Fruit fly (Drosophila melanogaster) whole organism, embryonic: ENCODE data around the gene CG10300.

Experiments
- Antp ChIP-seq: fragments of 200-800 bp; sonication (Bioruptor generic); optimal IDR thresholded peaks from 3 replicates; lab custom pipeline; 2016; ENCODE audit warnings: missing biosample characterization, missing genetic modification characterization
- B-H1 ChIP-seq: fragments of 200-800 bp; sonication (Bioruptor generic); IDR thresholded peaks from 3 replicates; pipeline ENCODE4 v1.3.6; 2022; ENCODE audit warnings: missing biosample characterization, missing genetic modification characterization
- CG10462 ChIP-seq: fragments of 200-800 bp; sonication (Bioruptor generic); optimal IDR thresholded peaks from 2 replicates; lab custom pipeline; 2016; ENCODE audit warnings: missing biosample characterization, missing genetic modification characterization
- CG11696 ChIP-seq: fragments of 200-800 bp; sonication (Bioruptor generic); IDR thresholded peaks from 2 replicates; pipeline ENCODE4 v1.3.6; 2022; ENCODE audit warnings: missing biosample characterization, missing genetic modification characterization
- CG12299 ChIP-seq: fragments of 200-800 bp; sonication (Bioruptor generic); optimal IDR thresholded peaks from 2 replicates; lab custom pipeline; 2018; ENCODE audit warnings: missing biosample characterization, mild to moderate bottlenecking, missing genetic modification characterization
- CG13296 ChIP-seq: fragments of 200-800 bp; sonication (Bioruptor generic); optimal IDR thresholded peaks from 3 replicates; lab custom pipeline; 2018; ENCODE audit warnings: missing biosample characterization, mild to moderate bottlenecking, missing genetic modification characterization
- CG14050 ChIP-seq: fragments of 200-800 bp; sonication (Bioruptor generic); IDR thresholded peaks from 3 replicates; pipeline ENCODE4 v1.3.6; 2022; ENCODE audit warnings: missing biosample characterization, missing genetic modification characterization
- CG14441 ChIP-seq: fragments of 200-800 bp; sonication (Bioruptor generic); IDR thresholded peaks from 2 replicates; pipeline ENCODE4 v1.3.6; 2022; ENCODE audit warnings: missing biosample characterization, missing genetic modification characterization
- CG15073 ChIP-seq: fragments of 200-800 bp; sonication (Bioruptor generic); optimal IDR thresholded peaks from 2 replicates; lab custom pipeline; 2016; ENCODE audit warnings: missing biosample characterization, missing genetic modification characterization
- CG15269 ChIP-seq: fragments of 200-800 bp; sonication (Bioruptor generic); optimal IDR thresholded peaks from 2 replicates; lab custom pipeline; 2018; ENCODE audit warnings: missing biosample characterization, mild to moderate bottlenecking, missing genetic modification characterization, moderate library complexity
- CG16815 ChIP-seq: fragments of 200-800 bp; sonication (Bioruptor generic); optimal IDR thresholded peaks from 3 replicates; lab custom pipeline; 2017; ENCODE audit warnings: missing biosample characterization, mild to moderate bottlenecking, missing genetic modification characterization
- CG17328 ChIP-seq: fragments of 200-800 bp; sonication (Bioruptor generic); IDR thresholded peaks from 2 replicates; pipeline ENCODE4 v1.3.6; 2022; ENCODE audit warnings: missing biosample characterization, missing genetic modification characterization
- CG17568 ChIP-seq: fragments of 200-800 bp; sonication (Bioruptor generic); optimal IDR thresholded peaks from 2 replicates; lab custom pipeline; 2018; ENCODE audit warnings: missing biosample characterization, mild to moderate bottlenecking, missing genetic modification characterization, moderate library complexity
- CG18764 ChIP-seq: fragments of 200-800 bp; sonication (Bioruptor generic); optimal IDR thresholded peaks from 3 replicates; lab custom pipeline; 2016; ENCODE audit warnings: missing biosample characterization, missing genetic modification characterization
- CG2712 ChIP-seq: fragments of 200-800 bp; optimal IDR thresholded peaks from 3 replicates; lab custom pipeline; 2019; ENCODE audit warnings: missing biosample characterization, mild to moderate bottlenecking, missing genetic modification characterization, moderate library complexity
- CG31388 ChIP-seq: fragments of 200-800 bp; sonication (Bioruptor generic); optimal IDR thresholded peaks from 2 replicates; lab custom pipeline; 2016; ENCODE audit warnings: missing biosample characterization, missing genetic modification characterization
- CG3847 ChIP-seq: fragments of 200-800 bp; sonication (Bioruptor generic); IDR thresholded peaks from 2 replicates; pipeline ENCODE4 v1.3.6; 2022; ENCODE audit warnings: missing biosample characterization, missing genetic modification characterization
- CG6654 ChIP-seq: fragments of 200-800 bp; sonication (Bioruptor generic); optimal IDR thresholded peaks from 2 replicates; lab custom pipeline; 2017; ENCODE audit warnings: missing biosample characterization, mild to moderate bottlenecking, missing genetic modification characterization
- CG6791 ChIP-seq: fragments of 200-800 bp; sonication (Bioruptor generic); IDR thresholded peaks from 3 replicates; pipeline ENCODE4 v1.3.6; 2022; ENCODE audit warnings: missing biosample characterization, missing genetic modification characterization; ENCODE audit not compliant: partially characterized antibody
- CG8944 ChIP-seq: fragments of 200-800 bp; sonication (Bioruptor generic); optimal IDR thresholded peaks from 3 replicates; lab custom pipeline; 2016; ENCODE audit warnings: missing biosample characterization, missing genetic modification characterization
- D19B ChIP-seq: fragments of 200-800 bp; sonication (Bioruptor generic); optimal IDR thresholded peaks from 2 replicates; lab custom pipeline; 2017; ENCODE audit warnings: missing biosample characterization, mild to moderate bottlenecking, missing genetic modification characterization
- Dref ChIP-seq: fragments of 200-800 bp; sonication (Bioruptor generic); IDR thresholded peaks from 2 replicates; pipeline ENCODE4 v1.3.6; 2022; ENCODE audit warnings: missing biosample characterization, missing genetic modification characterization
- H15 ChIP-seq: fragments of 200-800 bp; sonication (Bioruptor generic); IDR thresholded peaks from 3 replicates; pipeline ENCODE4 v1.3.6; 2022; ENCODE audit warnings: missing biosample characterization, missing genetic modification characterization
- Med ChIP-seq: fragments of 200-800 bp; sonication (Bioruptor generic); peaks from one replicate; lab custom pipeline; 2016; ENCODE audit warnings: missing biosample characterization, missing genetic modification characterization, mild to moderate bottlenecking, inconsistent platforms, moderate library complexity
- Meics ChIP-seq: fragments of 200-800 bp; sonication (Bioruptor generic); optimal IDR thresholded peaks from 2 replicates; lab custom pipeline; 2017; ENCODE audit warnings: missing biosample characterization, mild to moderate bottlenecking, missing genetic modification characterization
- NFAT ChIP-seq: fragments of 200-800 bp; sonication (Bioruptor generic); IDR thresholded peaks from 2 replicates; pipeline ENCODE4 v1.3.6; 2022; ENCODE audit warnings: missing biosample characterization, missing genetic modification characterization
- Neu2 ChIP-seq: fragments of 200-800 bp; sonication (Bioruptor generic); optimal IDR thresholded peaks from 3 replicates; lab custom pipeline; 2016; ENCODE audit warnings: missing biosample characterization, missing genetic modification characterization, borderline replicate concordance
- Oaz ChIP-seq: fragments of 200-800 bp; sonication (Bioruptor generic); IDR thresholded peaks from 2 replicates; pipeline ENCODE4 v1.3.6; 2022; ENCODE audit warnings: missing biosample characterization, missing genetic modification characterization
- PHDP ChIP-seq: fragments of 200-800 bp; sonication (Bioruptor generic); optimal IDR thresholded peaks from 3 replicates; lab custom pipeline; 2018; ENCODE audit warnings: missing biosample characterization, mild to moderate bottlenecking, missing genetic modification characterization, moderate library complexity
- Rx ChIP-seq: fragments of 200-800 bp; sonication (Bioruptor generic); IDR thresholded peaks from 2 replicates; pipeline ENCODE4 v1.3.6; 2022; ENCODE audit warnings: missing biosample characterization, missing genetic modification characterization
- Six4 ChIP-seq: fragments of 200-800 bp; sonication (Bioruptor generic); optimal IDR thresholded peaks from 2 replicates; lab custom pipeline; 2016; ENCODE audit warnings: missing biosample characterization, missing genetic modification characterization
- Taf1 ChIP-seq: fragments of 200-800 bp; sonication (Bioruptor generic); IDR thresholded peaks from 2 replicates; pipeline ENCODE4 v1.3.6; 2022; ENCODE audit warnings: missing biosample characterization, missing genetic modification characterization
- YL-1 ChIP-seq: fragments of 200-800 bp; sonication (Bioruptor generic); optimal IDR thresholded peaks from 3 replicates; lab custom pipeline; 2017; ENCODE audit warnings: missing biosample characterization, mild to moderate bottlenecking, missing genetic modification characterization
- ac ChIP-seq: fragments of 200-800 bp; sonication (Bioruptor generic); optimal IDR thresholded peaks from 3 replicates; lab custom pipeline; 2017; ENCODE audit warnings: missing biosample characterization, mild to moderate bottlenecking, missing genetic modification characterization
- amos ChIP-seq: fragments of 200-800 bp; sonication (Bioruptor generic); IDR thresholded peaks from 2 replicates; pipeline ENCODE4 v1.3.6; 2022; ENCODE audit warnings: missing biosample characterization, missing genetic modification characterization; ENCODE audit not compliant: partially characterized antibody
- cad ChIP-seq: fragments of >200 bp; optimal IDR thresholded peaks from 2 replicates; lab custom pipeline; 2017; ENCODE audit warnings: missing biosample characterization, missing genetic modification characterization
- chm ChIP-seq: fragments of 200-800 bp; sonication (Bioruptor generic); IDR thresholded peaks from 2 replicates; pipeline ENCODE4 v1.3.6; 2022; ENCODE audit warnings: missing biosample characterization, missing genetic modification characterization
- dmrt11E ChIP-seq: fragments of 200-800 bp; sonication (Bioruptor generic); optimal IDR thresholded peaks from 3 replicates; lab custom pipeline; 2018; ENCODE audit warnings: missing biosample characterization, mild to moderate bottlenecking, missing genetic modification characterization, moderate library complexity
- hbn ChIP-seq: fragments of 200-800 bp; sonication (Bioruptor generic); IDR thresholded peaks from 2 replicates; pipeline ENCODE4 v1.3.6; 2022; ENCODE audit warnings: missing biosample characterization, missing genetic modification characterization; ENCODE audit not compliant: partially characterized antibody
- inv ChIP-seq: fragments of 200-800 bp; sonication (Bioruptor generic); IDR thresholded peaks from 2 replicates; pipeline ENCODE4 v1.3.6; 2022; ENCODE audit warnings: missing biosample characterization, missing genetic modification characterization; ENCODE audit not compliant: partially characterized antibody
- jing ChIP-seq: fragments of 200-800 bp; sonication (Bioruptor generic); optimal IDR thresholded peaks from 2 replicates; lab custom pipeline; 2018; ENCODE audit warnings: missing biosample characterization, mild to moderate bottlenecking, missing genetic modification characterization
- nau ChIP-seq: fragments of 200-800 bp; sonication (Bioruptor generic); optimal IDR thresholded peaks from 3 replicates; lab custom pipeline; 2017; ENCODE audit warnings: missing biosample characterization, mild to moderate bottlenecking, missing genetic modification characterization, missing genetic modification reagents
- nom ChIP-seq: fragments of 200-800 bp; sonication (Bioruptor generic); optimal IDR thresholded peaks from 2 replicates; lab custom pipeline; 2017; ENCODE audit warnings: missing biosample characterization, missing genetic modification characterization, mild to moderate bottlenecking, moderate library complexity, missing genetic modification reagents
- pzg ChIP-seq: fragments of 200-800 bp; sonication (Bioruptor generic); optimal IDR thresholded peaks from 3 replicates; lab custom pipeline; 2018; ENCODE audit warnings: missing biosample characterization, mild to moderate bottlenecking, missing genetic modification characterization, moderate library complexity
- sens-2 ChIP-seq: fragments of 200-800 bp; sonication (Bioruptor generic); IDR thresholded peaks from 2 replicates; pipeline ENCODE4 v1.3.6; 2022; ENCODE audit warnings: missing biosample characterization, missing genetic modification characterization
- slou ChIP-seq: fragments of 200-800 bp; sonication (Bioruptor generic); optimal IDR thresholded peaks from 3 replicates; lab custom pipeline; 2016; ENCODE audit warnings: missing biosample characterization, missing genetic modification characterization
- so ChIP-seq: fragments of 200-800 bp; sonication (Bioruptor generic); IDR thresholded peaks from 3 replicates; pipeline ENCODE4 v1.3.6; 2022; ENCODE audit warnings: missing biosample characterization, missing genetic modification characterization
- sob ChIP-seq: fragments of 200-800 bp; sonication (Bioruptor generic); IDR thresholded peaks from 2 replicates; pipeline ENCODE4 v1.3.6; 2022; ENCODE audit warnings: missing biosample characterization, missing genetic modification characterization
- ssp ChIP-seq: fragments of 200-800 bp; sonication (Bioruptor generic); IDR thresholded peaks from 2 replicates; pipeline ENCODE4 v1.3.6; 2022; ENCODE audit warnings: missing biosample characterization, missing genetic modification characterization
- vnd ChIP-seq: fragments of 200-800 bp; sonication (Bioruptor generic); IDR thresholded peaks from 3 replicates; pipeline ENCODE4 v1.3.6; 2022; ENCODE audit warnings: missing biosample characterization, missing genetic modification characterization; ENCODE audit not compliant: partially characterized antibody
- vvl ChIP-seq: fragments of 200-800 bp; sonication (Bioruptor generic); IDR thresholded peaks from 2 replicates; pipeline ENCODE4 v1.3.6; 2022; ENCODE audit warnings: missing biosample characterization, missing genetic modification characterization

Gene CG10300

DNA sequence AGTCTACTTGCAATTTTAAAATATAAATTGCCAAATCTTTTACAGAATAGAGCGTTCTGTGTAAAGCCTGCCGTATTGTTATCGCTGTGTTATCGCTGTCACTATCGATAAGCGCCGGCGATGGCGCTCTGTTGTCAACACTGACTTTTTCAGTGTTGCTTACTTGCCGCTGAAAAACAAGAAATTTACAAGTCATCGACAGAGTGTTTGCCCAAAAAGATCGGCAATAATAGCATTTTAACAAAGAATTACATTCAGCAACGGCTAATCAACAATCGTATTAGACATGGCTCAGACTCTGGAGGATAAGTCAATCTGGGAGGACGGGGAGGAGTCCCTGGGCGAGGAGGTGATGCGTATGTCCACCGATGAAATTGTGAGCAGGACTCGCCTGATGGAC is 41.4 kb downstream of the CG10300 start, which contains the start of the genes RanBP3 and Rpt5 (continued):
- TF ChIP-seq ssp (GFP tag; lab: Robert Waterston, UW) (peak; percentile 27; the same call in 1 of the 2 replicates), CG17568 (no peak), sob (GFP tag; lab: Robert Waterston, UW) (peak; percentile 90), CG15269 (tag; lab: Kevin White, UChicago) (no peak), CG31388 (no peak), so (GFP tag; lab: Robert Waterston, UW) (no peak), sens-2 (no peak), dmrt11E (no peak), Taf1 (GFP tag; lab: Robert Waterston, UW) (no peak), Rx (GFP tag; lab: Robert Waterston, UW) (no peak), CG6791 (peak; percentile 90), Oaz (GFP tag; lab: Robert Waterston, UW) (no peak), CG6654 (GFP tag; lab: Kevin White, UChicago) (no peak), vvl (GFP tag; lab: Robert Waterston, UW) (peak; percentile 70), YL-1 (peak; percentile 91), jing (GFP tag; lab: Kevin White, UChicago) (no peak), CG18764 (no peak), Dref (GFP tag; lab: Robert Waterston, UW) (peak; percentile 95), CG3847 (GFP tag; lab: Robert Waterston, UW) (peak; percentile 76), CG11696 (GFP tag; lab: Robert Waterston, UW) (no peak), CG10462 (peak; percentile 0), Meics (GFP tag; lab: Kevin White, UChicago) (no peak), nau (GFP tag; lab: Kevin White, UChicago) (no peak), PHDP (no peak), CG12299 (tag; lab: Kevin White, UChicago) (no peak), CG16815 (no peak), NFAT (peak; percentile 63; the same call in 1 of the 2 replicates), Six4 (peak; percentile 14), inv (GFP tag; lab: Robert Waterston, UW) (peak; percentile 70), ac (GFP tag; lab: Kevin White, UChicago) (no peak), CG17328 (GFP tag; lab: Robert Waterston, UW) (no peak), CG14441 (GFP tag; lab: Robert Waterston, UW) (peak; percentile 44; the same call in 1 of the 2 replicates), vnd (GFP tag; lab: Robert Waterston, UW) (peak; percentile 63), Med (GFP tag; lab: Kevin White, UChicago) (peak; percentile 96), B-H1 (GFP tag; lab: Robert Waterston, UW) (no peak), CG14050 (GFP tag; lab: Robert Waterston, UW) (no peak), H15 (GFP tag; lab: Robert Waterston, UW) (peak; percentile 6; the same call in 1 of the 3 replicates), hbn (peak; percentile 80), pzg (GFP tag; lab: Kevin White, UChicago) (peak; percentile 89), amos (peak; percentile 86), Antp (GFP tag; lab: Kevin White, UChicago) (peak; percentile 61), CG2712 (tag; lab: Kevin White, UChicago) (peak; percentile 31), Neu2 (GFP tag; lab: Kevin White, UChicago) (peak; percentile 33), CG8944 (peak; percentile 26), chm (peak; percentile 30; the same call in 1 of the 2 replicates), slou (GFP tag; lab: Kevin White, UChicago) (no peak), cad (GFP tag; lab: Kevin White, UChicago) (no peak), CG13296 (peak; percentile 49), nom (GFP tag; lab: Kevin White, UChicago) (peak; percentile 62), CG15073 (GFP tag; lab: Kevin White, UChicago) (peak; percentile 8), D19B (GFP tag; lab: Kevin White, UChicago) (peak; percentile 8)
